Worm (Caenorhabditis elegans) whole organism, midembryonic: ENCODE results near the gene F39C12.1.

Experiments used
- ref-1 ChIP-seq: fragments of 200-800 bp; sonication (Bioruptor generic); conservative IDR thresholded peaks from 2 replicates; pipeline ENCODE4 v1.3.6; 2022; ENCODE audit warnings: missing genetic modification reagents, missing genetic modification characterization, missing compliant biosample characterization
- ztf-29 ChIP-seq: fragments of 200-800 bp; sonication (Bioruptor generic); IDR thresholded peaks from 2 replicates; pipeline ENCODE4 v1.3.6; 2022; ENCODE audit warnings: missing genetic modification reagents, missing genetic modification characterization, missing compliant biosample characterization

ce11 chrX:4803942-4804341 lies 49.1 kb downstream of the F39C12.1 start:
- TF ChIP-seq ref-1 (no peak), ztf-29 (GFP tag; lab: Robert Waterston, UW) (no peak)
